Fruit fly (Drosophila melanogaster) whole organism: ENCODE results near the gene Tsen2.

Experiments used
- Dll ChIP-seq: fragments of >200 bp; optimal IDR thresholded peaks from 2 replicates; lab custom pipeline; 2017
- pan ChIP-seq: fragments of >200 bp; optimal IDR thresholded peaks from 2 replicates; lab custom pipeline; 2017
- psq ChIP-seq: fragments of >200 bp; optimal IDR thresholded peaks from 2 replicates; lab custom pipeline; 2017

dm6 chr2L:16752340-16752739 lies 22.8 kb downstream of the Tsen2 start:
- TF ChIP-seq pan (lab: Kevin White, UChicago): no peak
- no peak for TF ChIP-seq psq (lab: Kevin White, UChicago)
- TF ChIP-seq Dll (lab: Kevin White, UChicago): no peak
